Worm (Caenorhabditis elegans) whole organism, young adult: ENCODE results near the gene lido-9.

Experiments
- B0019.2 ChIP-seq: fragments of 200-800 bp; sonication (Bioruptor generic); conservative IDR thresholded peaks from 2 replicates; pipeline ENCODE4 v1.3.6; 2022; ENCODE audit warnings: missing genetic modification reagents, missing genetic modification characterization, missing compliant biosample characterization
- C17E4.6 ChIP-seq: fragments of 200-800 bp; sonication (Bioruptor generic); IDR thresholded peaks from 2 replicates; pipeline ENCODE4 v1.3.6; 2022; ENCODE audit warnings: missing genetic modification reagents, missing genetic modification characterization, missing compliant biosample characterization
- D2030.7 ChIP-seq: fragments of 200-800 bp; sonication (Bioruptor generic); IDR thresholded peaks from 2 replicates; pipeline ENCODE4 v1.3.6; 2022; ENCODE audit warnings: missing genetic modification reagents, missing genetic modification characterization, missing compliant biosample characterization
- F22D6.2 ChIP-seq: sonication (generic microtip); optimal IDR thresholded peaks from 2 replicates; lab custom pipeline; 2016; ENCODE audit warnings: mild to moderate bottlenecking, missing genetic modification characterization, missing compliant biosample characterization
- F23B12.7 ChIP-seq: sonication (generic microtip); optimal IDR thresholded peaks from 2 replicates; lab custom pipeline; 2017; ENCODE audit warnings: missing genetic modification characterization, mild to moderate bottlenecking, missing compliant biosample characterization, antibody characterized with exemption, moderate library complexity; ENCODE audit not compliant: insufficient read depth
- F33H1.4 ChIP-seq: fragments of 200-800 bp; sonication (Bioruptor generic); IDR thresholded peaks from 2 replicates; pipeline ENCODE4 v1.3.6; 2022; ENCODE audit warnings: missing genetic modification reagents, missing genetic modification characterization, missing compliant biosample characterization
- F55B11.4 ChIP-seq: sonication (generic microtip); optimal IDR thresholded peaks from 2 replicates; lab custom pipeline; 2016; ENCODE audit warnings: missing compliant biosample characterization, missing genetic modification characterization, borderline replicate concordance; ENCODE audit not compliant: insufficient read depth
- T07F8.4 ChIP-seq: sonication (generic microtip); optimal IDR thresholded peaks from 2 replicates; lab custom pipeline; 2016; ENCODE audit warnings: mild to moderate bottlenecking, missing genetic modification characterization, moderate library complexity, missing compliant biosample characterization
- Y53G8AR.9 ChIP-seq: fragments of 200-800 bp; sonication (Bioruptor generic); conservative IDR thresholded peaks from 2 replicates; pipeline ENCODE4 v1.3.6; 2022; ENCODE audit warnings: missing genetic modification reagents, missing genetic modification characterization, missing compliant biosample characterization
- Y56A3A.18 ChIP-seq: fragments of 200-800 bp; sonication (Bioruptor generic); IDR thresholded peaks from 2 replicates; pipeline ENCODE4 v1.3.6; 2022; ENCODE audit warnings: missing genetic modification reagents, missing genetic modification characterization, missing compliant biosample characterization
- Y79H2A.3 ChIP-seq: fragments of 200-800 bp; sonication (Bioruptor generic); conservative IDR thresholded peaks from 2 replicates; pipeline ENCODE4 v1.3.6; 2022; ENCODE audit warnings: missing genetic modification reagents, missing genetic modification characterization, missing compliant biosample characterization
- Y95B8A.8 ChIP-seq: fragments of 200-800 bp; sonication (Bioruptor generic); IDR thresholded peaks from 2 replicates; pipeline ENCODE4 v1.3.6; 2022; ENCODE audit warnings: missing genetic modification reagents, missing genetic modification characterization, missing compliant biosample characterization
- ama-1 ChIP-seq, 3 experiments: fragments of 150-350 bp in 1 of 3; sonication (generic microtip) in 2 of 3; optimal IDR thresholded peaks; 2 replicates each; lab custom pipeline; 2014 to 2018; ENCODE audit warnings: missing biosample characterization in 2 of 3, missing genetic modification characterization in 2 of 3, missing genetic modification reagents in 2 of 3
- attf-5 ChIP-seq: fragments of 200-800 bp; sonication (Bioruptor generic); optimal IDR thresholded peaks from 2 replicates; lab custom pipeline; 2018; ENCODE audit warnings: mild to moderate bottlenecking, missing genetic modification characterization, missing compliant biosample characterization
- attf-6 ChIP-seq: fragments of 200-800 bp; sonication (Bioruptor generic); IDR thresholded peaks from 2 replicates; pipeline ENCODE4 v1.3.6; 2022; ENCODE audit warnings: missing genetic modification reagents, missing genetic modification characterization, missing compliant biosample characterization
- bed-1 ChIP-seq: fragments of 200-800 bp; sonication (Bioruptor generic); IDR thresholded peaks from 2 replicates; pipeline ENCODE4 v1.3.6; 2022; ENCODE audit warnings: missing genetic modification reagents, missing genetic modification characterization, missing compliant biosample characterization
- ceh-100 ChIP-seq: fragments of 200-800 bp; sonication (Bioruptor generic); IDR thresholded peaks from 2 replicates; pipeline ENCODE4 v1.3.6; 2022; ENCODE audit warnings: missing genetic modification reagents, missing genetic modification characterization, missing compliant biosample characterization
- ceh-40 ChIP-seq: fragments of 200-800 bp; sonication (Bioruptor generic); IDR thresholded peaks from 2 replicates; pipeline ENCODE4 v1.3.6; 2022; ENCODE audit warnings: missing genetic modification characterization, missing compliant biosample characterization
- ceh-58 ChIP-seq: fragments of 200-800 bp; sonication (Bioruptor generic); IDR thresholded peaks from 2 replicates; pipeline ENCODE4 v1.3.6; 2022; ENCODE audit warnings: missing genetic modification characterization, missing compliant biosample characterization
- ceh-79 ChIP-seq: sonication (generic microtip); optimal IDR thresholded peaks from 2 replicates; lab custom pipeline; 2017; ENCODE audit warnings: mild to moderate bottlenecking, missing genetic modification characterization, missing compliant biosample characterization
- ceh-91 ChIP-seq: fragments of 200-800 bp; sonication (Bioruptor generic); IDR thresholded peaks from 2 replicates; pipeline ENCODE4 v1.3.6; 2022; ENCODE audit warnings: missing genetic modification reagents, missing genetic modification characterization, missing compliant biosample characterization
- chd-7 ChIP-seq: sonication (generic microtip); optimal IDR thresholded peaks from 2 replicates; lab custom pipeline; 2016; ENCODE audit warnings: mild to moderate bottlenecking, missing genetic modification characterization, moderate library complexity, missing compliant biosample characterization
- dpff-1 ChIP-seq: sonication (generic microtip); optimal IDR thresholded peaks from 2 replicates; lab custom pipeline; 2017; ENCODE audit warnings: mild to moderate bottlenecking, missing genetic modification characterization, missing compliant biosample characterization
- efl-1 ChIP-seq: fragments of 150-350 bp; optimal IDR thresholded peaks from 2 replicates; lab custom pipeline; 2014; ENCODE audit warnings: missing biosample characterization, missing genetic modification reagents, missing genetic modification characterization
- egrh-3 ChIP-seq: fragments of 200-800 bp; sonication (Bioruptor generic); IDR thresholded peaks from 2 replicates; pipeline ENCODE4 v1.3.6; 2022; ENCODE audit warnings: missing genetic modification reagents, missing genetic modification characterization, missing compliant biosample characterization
- ekl-4 ChIP-seq: fragments of 200-800 bp; sonication (Bioruptor generic); IDR thresholded peaks from 2 replicates; pipeline ENCODE4 v1.3.6; 2022; ENCODE audit warnings: missing genetic modification reagents, missing genetic modification characterization, missing compliant biosample characterization
- fkh-3 ChIP-seq: sonication (generic microtip); optimal IDR thresholded peaks from 2 replicates; lab custom pipeline; 2016; ENCODE audit warnings: mild to moderate bottlenecking, missing genetic modification characterization, missing compliant biosample characterization
- hmg-20 ChIP-seq: fragments of 200-800 bp; sonication (Bioruptor generic); IDR thresholded peaks from 2 replicates; pipeline ENCODE4 v1.3.6; 2022; ENCODE audit warnings: missing genetic modification reagents, missing genetic modification characterization, missing compliant biosample characterization
- lin-26 ChIP-seq: fragments of 200-800 bp; sonication (Bioruptor generic); IDR thresholded peaks from 2 replicates; pipeline ENCODE4 v1.3.6; 2022; ENCODE audit warnings: missing genetic modification reagents, missing genetic modification characterization, missing compliant biosample characterization
- lir-1 ChIP-seq: fragments of 200-800 bp; sonication (Bioruptor generic); conservative IDR thresholded peaks from 2 replicates; pipeline ENCODE4 v1.3.6; 2022; ENCODE audit warnings: missing genetic modification reagents, missing genetic modification characterization, missing compliant biosample characterization
- lsy-27 ChIP-seq: sonication (generic microtip); optimal IDR thresholded peaks from 2 replicates; lab custom pipeline; 2017; ENCODE audit warnings: missing genetic modification characterization, mild to moderate bottlenecking, missing compliant biosample characterization, antibody characterized with exemption, missing genotype, borderline replicate concordance; ENCODE audit not compliant: insufficient read depth
- mel-28 ChIP-seq: sonication (generic microtip); optimal IDR thresholded peaks from 2 replicates; lab custom pipeline; 2016; ENCODE audit warnings: borderline replicate concordance, mild to moderate bottlenecking, missing genetic modification characterization, missing compliant biosample characterization
- mes-4 ChIP-seq: sonication (generic microtip); optimal IDR thresholded peaks from 2 replicates; lab custom pipeline; 2016; ENCODE audit warnings: missing genotype, missing genetic modification characterization, missing compliant biosample characterization
- mxl-1 ChIP-seq: sonication (generic microtip); optimal IDR thresholded peaks from 2 replicates; lab custom pipeline; 2016; ENCODE audit warnings: missing genetic modification characterization, missing compliant biosample characterization
- nhr-90 ChIP-seq: sonication (generic microtip); optimal IDR thresholded peaks from 2 replicates; lab custom pipeline; 2016; ENCODE audit warnings: missing genotype, mild to moderate bottlenecking, missing genetic modification characterization, missing compliant biosample characterization
- pbrm-1 ChIP-seq: fragments of 200-800 bp; sonication (Bioruptor generic); IDR thresholded peaks from 2 replicates; pipeline ENCODE4 v1.3.6; 2022; ENCODE audit warnings: missing genetic modification reagents, missing genetic modification characterization, missing compliant biosample characterization
- rpc-1 ChIP-seq, 2 experiments: fragments of 150-350 bp in 1 of 2; sonication (generic microtip) in 1 of 2; optimal IDR thresholded peaks; 2 replicates each; lab custom pipeline; 2014 to 2018; ENCODE audit warnings: missing biosample characterization in 1 of 2, missing genetic modification characterization in 1 of 2, missing genetic modification reagents in 1 of 2, missing genotype in 1 of 2
- sea-2 ChIP-seq: fragments of 200-800 bp; sonication (Bioruptor generic); IDR thresholded peaks from 2 replicates; pipeline ENCODE4 v1.3.6; 2022; ENCODE audit warnings: missing genetic modification characterization, missing compliant biosample characterization
- snpc-3.4 ChIP-seq: sonication (generic microtip); optimal IDR thresholded peaks from 2 replicates; lab custom pipeline; 2017; ENCODE audit warnings: missing genetic modification characterization, mild to moderate bottlenecking, missing compliant biosample characterization, antibody characterized with exemption, moderate library complexity, missing genotype, missing genetic modification reagents
- sptf-2 ChIP-seq: fragments of 200-800 bp; sonication (Bioruptor generic); optimal IDR thresholded peaks from 2 replicates; lab custom pipeline; 2018; ENCODE audit warnings: mild to moderate bottlenecking, missing genetic modification characterization, missing compliant biosample characterization
- tbx-9 ChIP-seq: sonication (generic microtip); optimal IDR thresholded peaks from 2 replicates; lab custom pipeline; 2016; ENCODE audit warnings: borderline replicate concordance, missing genetic modification characterization, inconsistent platforms, missing compliant biosample characterization
- tlf-1 ChIP-seq: fragments of 200-800 bp; sonication (Bioruptor generic); optimal IDR thresholded peaks from 2 replicates; lab custom pipeline; 2018; ENCODE audit warnings: mild to moderate bottlenecking, missing genetic modification characterization, missing compliant biosample characterization
- unc-130 ChIP-seq: sonication (generic microtip); optimal IDR thresholded peaks from 2 replicates; lab custom pipeline; 2016; ENCODE audit warnings: missing genetic modification reagents, missing genetic modification characterization, missing compliant biosample characterization
- unc-62 ChIP-seq: fragments of 150-350 bp; optimal IDR thresholded peaks from 2 replicates; lab custom pipeline; 2014; ENCODE audit warnings: missing biosample characterization, missing genetic modification reagents, missing genetic modification characterization
- ztf-18 ChIP-seq: sonication (generic microtip); optimal IDR thresholded peaks from 2 replicates; lab custom pipeline; 2016; ENCODE audit warnings: missing genotype, mild to moderate bottlenecking, missing genetic modification characterization, missing compliant biosample characterization
- ztf-22 ChIP-seq: fragments of 200-800 bp; sonication (Bioruptor generic); optimal IDR thresholded peaks from 2 replicates; lab custom pipeline; 2018; ENCODE audit warnings: mild to moderate bottlenecking, missing genetic modification characterization, moderate library complexity, missing compliant biosample characterization
- ztf-28 ChIP-seq: fragments of 200-800 bp; sonication (Bioruptor generic); IDR thresholded peaks from 2 replicates; pipeline ENCODE4 v1.3.6; 2022; ENCODE audit warnings: missing genetic modification reagents, missing genetic modification characterization, missing compliant biosample characterization
- ztf-6 ChIP-seq: fragments of 200-800 bp; sonication (Bioruptor generic); IDR thresholded peaks from 2 replicates; pipeline ENCODE4 v1.3.6; 2022; ENCODE audit warnings: missing genetic modification reagents, missing genetic modification characterization, missing compliant biosample characterization

The lido-9 gene

DNA sequence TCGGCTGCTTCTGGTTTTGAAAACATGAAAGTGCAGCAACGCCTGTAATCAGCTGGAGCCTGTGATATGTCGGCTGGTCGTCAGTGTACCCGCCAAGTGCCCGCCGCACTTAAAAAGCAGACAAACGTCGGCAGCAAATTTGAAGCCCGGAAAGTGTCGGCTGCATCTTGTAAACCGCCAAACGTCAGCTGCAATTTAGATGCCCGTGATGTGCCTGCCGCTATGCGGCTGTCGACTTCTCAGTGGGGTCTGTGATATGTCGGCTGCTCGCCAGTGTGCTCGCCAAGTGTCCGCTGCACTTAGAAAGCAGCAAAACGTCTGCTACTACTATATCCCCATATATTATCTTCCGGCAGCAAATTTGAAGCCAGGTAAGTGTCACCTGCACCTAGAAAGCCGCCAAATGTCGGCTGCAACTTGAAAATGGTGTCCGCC is 13.4 kb upstream of the lido-9 start:
- TF ChIP-seq Y95B8A.8 (no peak), F23B12.7 (tag; lab: Kevin White, UChicago) (no peak), unc-130 (no peak), ceh-58 (GFP tag; lab: Robert Waterston, UW) (no peak), ceh-100 (GFP tag; lab: Robert Waterston, UW) (no peak), ztf-22 (no peak), dpff-1 (tag; lab: Kevin White, UChicago) (no peak), fkh-3 (no peak), hmg-20 (GFP tag; lab: Robert Waterston, UW) (no peak), Y56A3A.18 (GFP tag; lab: Robert Waterston, UW) (no peak; the same call in 1 of the 2 replicates), ceh-40 (GFP tag; lab: Robert Waterston, UW) (no peak), mes-4 (no peak), sea-2 (GFP tag; lab: Robert Waterston, UW) (peak; percentile 21; the same call in 1 of the 2 replicates), unc-62 (no peak), efl-1 (no peak), ztf-18 (tag; lab: Kevin White, UChicago) (no peak), ztf-28 (GFP tag; lab: Robert Waterston, UW) (0 out of 2 replicates have a peak, but pooled peaks have one; percentile 30), D2030.7 (GFP tag; lab: Robert Waterston, UW) (no peak), mel-28 (tag; lab: Kevin White, UChicago) (no peak), F55B11.4 (tag; lab: Kevin White, UChicago) (no peak), ekl-4 (GFP tag; lab: Robert Waterston, UW) (no peak), snpc-3.4 (tag; lab: Kevin White, UChicago) (no peak), lir-1 (GFP tag; lab: Robert Waterston, UW) (no peak), T07F8.4 (no peak), lin-26 (peak; percentile 52; the same call in 1 of the 2 replicates), ztf-6 (GFP tag; lab: Robert Waterston, UW) (no peak), F22D6.2 (tag; lab: Kevin White, UChicago) (no peak), tbx-9 (tag; lab: Kevin White, UChicago) (no peak), mxl-1 (no peak), rpc-1 (optimal IDR thresholded peaks at IDR 0.05; lab: Kevin White, UChicago) (no peak), rpc-1 (tag; optimal IDR thresholded peaks at IDR 0.05; lab: Kevin White, UChicago) (no peak), Y79H2A.3 (GFP tag; lab: Robert Waterston, UW) (no peak), pbrm-1 (GFP tag; lab: Robert Waterston, UW) (no peak), chd-7 (tag; lab: Kevin White, UChicago) (peak; percentile 59), egrh-3 (GFP tag; lab: Robert Waterston, UW) (peak; percentile 39; the same call in 1 of the 2 replicates), tlf-1 (GFP tag; lab: Kevin White, UChicago) (no peak), Y53G8AR.9 (GFP tag; lab: Robert Waterston, UW) (no peak), sptf-2 (GFP tag; lab: Kevin White, UChicago) (no peak), bed-1 (GFP tag; lab: Robert Waterston, UW) (no peak), C17E4.6 (GFP tag; lab: Robert Waterston, UW) (no peak), nhr-90 (tag; lab: Kevin White, UChicago) (no peak), F33H1.4 (GFP tag; lab: Robert Waterston, UW) (no peak), ceh-79 (tag; lab: Kevin White, UChicago) (no peak), attf-6 (no peak), B0019.2 (GFP tag; lab: Robert Waterston, UW) (no peak), lsy-27 (tag; lab: Kevin White, UChicago) (no peak), ama-1 (optimal IDR thresholded peaks at IDR 0.05; lab: Kevin White, UChicago) (no peak), ama-1 (GFP tag; optimal IDR thresholded peaks at IDR 0.05; lab: Kevin White, UChicago) (no peak), ceh-91 (GFP tag; lab: Robert Waterston, UW) (no peak), attf-5 (GFP tag; lab: Kevin White, UChicago) (no peak)
